Fruit fly (Drosophila melanogaster) whole organism, embryonic: Measurements from ENCODE around the gene CG10477.

Source experiments
- B-H2 ChIP-seq: fragments of 200-800 bp; sonication (Bioruptor generic); optimal IDR thresholded peaks from 2 replicates; lab custom pipeline; 2018; ENCODE audit warnings: missing biosample characterization, mild to moderate bottlenecking, missing genetic modification characterization
- Blimp-1 ChIP-seq: fragments of 200-800 bp; sonication (Bioruptor generic); optimal IDR thresholded peaks from 3 replicates; lab custom pipeline; 2018; ENCODE audit warnings: missing biosample characterization, missing genetic modification characterization, mild to moderate bottlenecking, moderate library complexity, missing genetic modification reagents
- CG10209 ChIP-seq: fragments of 200-800 bp; sonication (Bioruptor generic); optimal IDR thresholded peaks from 3 replicates; lab custom pipeline; 2017; ENCODE audit warnings: missing biosample characterization, mild to moderate bottlenecking, missing genetic modification characterization, missing genetic modification reagents
- CG10267 ChIP-seq: fragments of 200-800 bp; sonication (Bioruptor generic); optimal IDR thresholded peaks from 2 replicates; lab custom pipeline; 2018; ENCODE audit warnings: missing biosample characterization, mild to moderate bottlenecking, missing genetic modification characterization, moderate library complexity
- CG10959 ChIP-seq: fragments of 200-800 bp; sonication (Bioruptor generic); IDR thresholded peaks from 2 replicates; pipeline ENCODE4 v1.3.6; 2022; ENCODE audit warnings: missing biosample characterization, missing genetic modification characterization
- CG11398 ChIP-seq: fragments of 200-800 bp; sonication (Bioruptor generic); optimal IDR thresholded peaks from 2 replicates; lab custom pipeline; 2016; ENCODE audit warnings: missing biosample characterization, missing genetic modification characterization
- CG12071 ChIP-seq: fragments of 200-800 bp; sonication (Bioruptor generic); optimal IDR thresholded peaks from 3 replicates; lab custom pipeline; 2018; ENCODE audit warnings: missing biosample characterization, mild to moderate bottlenecking, missing genetic modification characterization
- CG12219 ChIP-seq: fragments of 200-800 bp; sonication (Bioruptor generic); optimal IDR thresholded peaks from 3 replicates; lab custom pipeline; 2018; ENCODE audit warnings: missing biosample characterization, mild to moderate bottlenecking, missing genetic modification characterization
- CG12391 ChIP-seq: fragments of 200-800 bp; sonication (Bioruptor generic); optimal IDR thresholded peaks from 3 replicates; lab custom pipeline; 2018; ENCODE audit warnings: missing biosample characterization, mild to moderate bottlenecking, missing genetic modification characterization, moderate library complexity
- CG14441 ChIP-seq: fragments of 200-800 bp; sonication (Bioruptor generic); IDR thresholded peaks from 2 replicates; pipeline ENCODE4 v1.3.6; 2022; ENCODE audit warnings: missing biosample characterization, missing genetic modification characterization
- CG1602 ChIP-seq: fragments of 200-800 bp; sonication (Bioruptor generic); optimal IDR thresholded peaks from 3 replicates; lab custom pipeline; 2016; ENCODE audit warnings: missing biosample characterization, missing genetic modification characterization
- CG17328 ChIP-seq: fragments of 200-800 bp; sonication (Bioruptor generic); IDR thresholded peaks from 2 replicates; pipeline ENCODE4 v1.3.6; 2022; ENCODE audit warnings: missing biosample characterization, missing genetic modification characterization
- CG17385 ChIP-seq: fragments of 200-800 bp; sonication (Bioruptor generic); optimal IDR thresholded peaks from 3 replicates; lab custom pipeline; 2018; ENCODE audit warnings: missing biosample characterization, mild to moderate bottlenecking, missing genetic modification characterization
- CG18619 ChIP-seq: fragments of 200-800 bp; sonication (Bioruptor generic); optimal IDR thresholded peaks from 3 replicates; lab custom pipeline; 2017; ENCODE audit warnings: missing biosample characterization, mild to moderate bottlenecking, missing genetic modification characterization
- CG18764 ChIP-seq: fragments of 200-800 bp; sonication (Bioruptor generic); optimal IDR thresholded peaks from 3 replicates; lab custom pipeline; 2016; ENCODE audit warnings: missing biosample characterization, missing genetic modification characterization
- CG2712 ChIP-seq: fragments of 200-800 bp; optimal IDR thresholded peaks from 3 replicates; lab custom pipeline; 2019; ENCODE audit warnings: missing biosample characterization, mild to moderate bottlenecking, missing genetic modification characterization, moderate library complexity
- CG30431 ChIP-seq: fragments of 200-800 bp; sonication (Bioruptor generic); optimal IDR thresholded peaks from 2 replicates; lab custom pipeline; 2017; ENCODE audit warnings: missing biosample characterization, missing genetic modification characterization
- CG32532 ChIP-seq: fragments of 200-800 bp; sonication (Bioruptor generic); IDR thresholded peaks from 2 replicates; pipeline ENCODE4 v1.3.6; 2022; ENCODE audit warnings: missing biosample characterization, missing genetic modification characterization
- CG33213 ChIP-seq: fragments of 200-800 bp; sonication (Bioruptor generic); optimal IDR thresholded peaks from 3 replicates; lab custom pipeline; 2016; ENCODE audit warnings: missing biosample characterization, missing genetic modification characterization
- CG4617 ChIP-seq: fragments of 200-800 bp; sonication (Bioruptor generic); optimal IDR thresholded peaks from 3 replicates; lab custom pipeline; 2016; ENCODE audit warnings: missing biosample characterization, missing genetic modification characterization, borderline replicate concordance
- CG4854 ChIP-seq: fragments of 200-800 bp; sonication (Bioruptor generic); optimal IDR thresholded peaks from 2 replicates; lab custom pipeline; 2016; ENCODE audit warnings: missing biosample characterization, missing genetic modification characterization, inconsistent platforms
- CG6683 ChIP-seq: fragments of 200-800 bp; sonication (Bioruptor generic); optimal IDR thresholded peaks from 2 replicates; lab custom pipeline; 2017; ENCODE audit warnings: missing biosample characterization, mild to moderate bottlenecking, missing genetic modification characterization, missing genetic modification reagents
- CG9876 ChIP-seq: fragments of 200-800 bp; sonication (Bioruptor generic); optimal IDR thresholded peaks from 2 replicates; lab custom pipeline; 2016; ENCODE audit warnings: missing biosample characterization, missing genetic modification characterization
- CG9932 ChIP-seq: fragments of 200-800 bp; sonication (Bioruptor generic); IDR thresholded peaks from 2 replicates; pipeline ENCODE4 v1.3.6; 2022; ENCODE audit warnings: missing biosample characterization, missing genetic modification characterization
- CHES-1-like ChIP-seq: fragments of 200-800 bp; sonication (Bioruptor generic); optimal IDR thresholded peaks from 2 replicates; lab custom pipeline; 2016; ENCODE audit warnings: missing biosample characterization, missing genetic modification characterization
- Fer1 ChIP-seq: fragments of 200-800 bp; sonication (Bioruptor generic); optimal IDR thresholded peaks from 2 replicates; lab custom pipeline; 2017; ENCODE audit warnings: missing biosample characterization, mild to moderate bottlenecking, missing genetic modification characterization
- Hr39 ChIP-seq: fragments of >200 bp; optimal IDR thresholded peaks from 2 replicates; lab custom pipeline; 2017
- Lhr ChIP-seq: fragments of 200-800 bp; sonication (Bioruptor generic); optimal IDR thresholded peaks from 3 replicates; lab custom pipeline; 2017; ENCODE audit warnings: mild to moderate bottlenecking, missing biosample characterization, missing genetic modification reagents, missing genetic modification characterization
- NC2β ChIP-seq: fragments of 200-800 bp; sonication (Bioruptor generic); optimal IDR thresholded peaks from 2 replicates; lab custom pipeline; 2016; ENCODE audit warnings: missing biosample characterization, missing genetic modification characterization
- Nf-YC ChIP-seq: fragments of 200-800 bp; optimal IDR thresholded peaks from 3 replicates; lab custom pipeline; 2019; ENCODE audit warnings: missing biosample characterization, mild to moderate bottlenecking, missing genetic modification characterization, moderate library complexity
- Oaz ChIP-seq: fragments of 200-800 bp; sonication (Bioruptor generic); IDR thresholded peaks from 2 replicates; pipeline ENCODE4 v1.3.6; 2022; ENCODE audit warnings: missing biosample characterization, missing genetic modification characterization
- Side ChIP-seq: fragments of 200-800 bp; sonication (Bioruptor generic); optimal IDR thresholded peaks from 2 replicates; lab custom pipeline; 2016; ENCODE audit warnings: missing biosample characterization, missing genetic modification characterization
- amos ChIP-seq: fragments of 200-800 bp; sonication (Bioruptor generic); IDR thresholded peaks from 2 replicates; pipeline ENCODE4 v1.3.6; 2022; ENCODE audit warnings: missing biosample characterization, missing genetic modification characterization; ENCODE audit not compliant: partially characterized antibody
- cad ChIP-seq: fragments of >200 bp; optimal IDR thresholded peaks from 2 replicates; lab custom pipeline; 2017; ENCODE audit warnings: missing biosample characterization, missing genetic modification characterization
- chm ChIP-seq: fragments of 200-800 bp; sonication (Bioruptor generic); IDR thresholded peaks from 2 replicates; pipeline ENCODE4 v1.3.6; 2022; ENCODE audit warnings: missing biosample characterization, missing genetic modification characterization
- corto ChIP-seq: fragments of 200-800 bp; sonication (Bioruptor generic); optimal IDR thresholded peaks from 2 replicates; lab custom pipeline; 2016; ENCODE audit warnings: missing biosample characterization, mild to moderate bottlenecking, missing genetic modification characterization, moderate library complexity
- crc ChIP-seq: fragments of 200-800 bp; sonication (Bioruptor generic); optimal IDR thresholded peaks from 2 replicates; lab custom pipeline; 2016; ENCODE audit warnings: missing biosample characterization, missing genetic modification characterization
- cwo ChIP-seq: fragments of 200-800 bp; sonication (Bioruptor generic); optimal IDR thresholded peaks from 3 replicates; lab custom pipeline; 2017; ENCODE audit warnings: missing biosample characterization, missing genetic modification characterization, mild to moderate bottlenecking, moderate library complexity, missing genetic modification reagents
- fd102C ChIP-seq: fragments of 200-800 bp; sonication (Bioruptor generic); optimal IDR thresholded peaks from 2 replicates; lab custom pipeline; 2018; ENCODE audit warnings: missing biosample characterization, mild to moderate bottlenecking, missing genetic modification characterization, moderate library complexity
- gem ChIP-seq: fragments of 200-800 bp; sonication (Bioruptor generic); optimal IDR thresholded peaks from 2 replicates; lab custom pipeline; 2019; ENCODE audit warnings: missing biosample characterization, mild to moderate bottlenecking, missing genetic modification characterization, moderate library complexity
- gt ChIP-seq: fragments of 200-800 bp; sonication (Bioruptor generic); IDR thresholded peaks from 2 replicates; pipeline ENCODE4 v1.3.6; 2022; ENCODE audit warnings: missing biosample characterization, missing genetic modification characterization
- lab ChIP-seq: fragments of 200-800 bp; sonication (Bioruptor generic); optimal IDR thresholded peaks from 3 replicates; lab custom pipeline; 2017; ENCODE audit warnings: missing biosample characterization, missing genetic modification characterization, mild to moderate bottlenecking, moderate library complexity, missing genetic modification reagents
- p53 ChIP-seq: fragments of 200-800 bp; sonication (Bioruptor generic); optimal IDR thresholded peaks from 2 replicates; lab custom pipeline; 2016; ENCODE audit warnings: missing biosample characterization, missing genetic modification characterization
- peb ChIP-seq: fragments of 200-800 bp; sonication (Bioruptor generic); IDR thresholded peaks from 2 replicates; pipeline ENCODE4 v1.3.6; 2022; ENCODE audit warnings: missing biosample characterization, missing genetic modification characterization
- shn ChIP-seq: fragments of 200-800 bp; sonication (Bioruptor generic); optimal IDR thresholded peaks from 3 replicates; lab custom pipeline; 2016; ENCODE audit warnings: missing biosample characterization, missing genetic modification characterization
- sim ChIP-seq: fragments of 200-800 bp; sonication (Bioruptor generic); IDR thresholded peaks from 2 replicates; pipeline ENCODE4 v1.3.6; 2022; ENCODE audit warnings: missing biosample characterization, missing genetic modification characterization
- sqz ChIP-seq: fragments of 200-800 bp; sonication (Bioruptor generic); optimal IDR thresholded peaks from 3 replicates; lab custom pipeline; 2018; ENCODE audit warnings: missing biosample characterization, mild to moderate bottlenecking, missing genetic modification characterization
- stc ChIP-seq: fragments of 200-800 bp; sonication (Bioruptor generic); IDR thresholded peaks from 2 replicates; pipeline ENCODE4 v1.3.6; 2022; ENCODE audit warnings: missing biosample characterization, missing genetic modification characterization
- stwl ChIP-seq: fragments of 200-800 bp; sonication (Bioruptor generic); optimal IDR thresholded peaks from 3 replicates; lab custom pipeline; 2018; ENCODE audit warnings: missing biosample characterization, mild to moderate bottlenecking, missing genetic modification characterization, moderate library complexity
- trem ChIP-seq: fragments of 200-800 bp; optimal IDR thresholded peaks from 3 replicates; lab custom pipeline; 2019; ENCODE audit warnings: missing biosample characterization, mild to moderate bottlenecking, missing genetic modification characterization, moderate library complexity
- twi ChIP-seq: fragments of 200-800 bp; optimal IDR thresholded peaks from 2 replicates; lab custom pipeline; 2019; ENCODE audit warnings: missing biosample characterization, mild to moderate bottlenecking, missing genetic modification characterization, moderate library complexity
- z ChIP-seq: fragments of 200-800 bp; sonication (Bioruptor generic); IDR thresholded peaks from 3 replicates; pipeline ENCODE4 v1.3.6; 2022; ENCODE audit warnings: missing biosample characterization, missing genetic modification characterization

Gene CG10477

dm6 chr3L:5988675-5989074 lies 45.7 kb downstream of the CG10477 start (continued):
- no peak for TF ChIP-seq CG9932 (GFP tag; lab: Robert Waterston, UW)
- no peak for TF ChIP-seq CG17385 (GFP tag; lab: Kevin White, UChicago)
- peak; percentile 35 for TF ChIP-seq stwl
- TF ChIP-seq peb (GFP tag; lab: Robert Waterston, UW), result peak; percentile 18; the same call in 1 of the 2 replicates
- no peak for TF ChIP-seq CG18619 (GFP tag; lab: Kevin White, UChicago)
- no peak for TF ChIP-seq Lhr
- TF ChIP-seq Hr39, result no peak
- TF ChIP-seq CG17328, result peak; percentile 82
- no peak for TF ChIP-seq p53
- TF ChIP-seq CG4617 (GFP tag; lab: Kevin White, UChicago), result no peak
- TF ChIP-seq gem (tag; lab: Kevin White, UChicago), result peak; percentile 62
- TF ChIP-seq Blimp-1 (GFP tag; lab: Kevin White, UChicago), result peak; percentile 69
- peak; percentile 44; the same call in 1 of the 2 replicates for TF ChIP-seq chm (GFP tag; lab: Robert Waterston, UW)
- peak; percentile 47 for TF ChIP-seq trem (tag; lab: Kevin White, UChicago)
- no peak for TF ChIP-seq fd102C (GFP tag; lab: Kevin White, UChicago)
- TF ChIP-seq Oaz (GFP tag; lab: Robert Waterston, UW), result no peak
- no peak for TF ChIP-seq Fer1 (GFP tag; lab: Kevin White, UChicago)
- TF ChIP-seq CG33213 (GFP tag; lab: Kevin White, UChicago), result peak; percentile 44
- TF ChIP-seq B-H2, result no peak
- peak; percentile 35 for TF ChIP-seq Side
- TF ChIP-seq CG12071 (GFP tag; lab: Kevin White, UChicago), result no peak
- TF ChIP-seq CG2712, result peak; percentile 79
- no peak for TF ChIP-seq cad (GFP tag; lab: Kevin White, UChicago)
- TF ChIP-seq CHES-1-like, result no peak
- no peak for TF ChIP-seq CG11398 (GFP tag; lab: Kevin White, UChicago)
- TF ChIP-seq Nf-YC (tag; lab: Kevin White, UChicago), result no peak
- TF ChIP-seq stc, result peak; percentile 23; the same call in 1 of the 2 replicates
- peak; percentile 10 for TF ChIP-seq NC2β (GFP tag; lab: Kevin White, UChicago)
- TF ChIP-seq CG6683 (GFP tag; lab: Kevin White, UChicago), result no peak
- TF ChIP-seq sim, result peak; percentile 68; the same call in 1 of the 2 replicates
- peak; percentile 90 for TF ChIP-seq CG10959 (GFP tag; lab: Robert Waterston, UW)
- peak; percentile 30 for TF ChIP-seq CG10209 (GFP tag; lab: Kevin White, UChicago)
- TF ChIP-seq CG1602, result no peak
- TF ChIP-seq lab (GFP tag; lab: Kevin White, UChicago), result peak; percentile 35
- no peak for TF ChIP-seq cwo (GFP tag; lab: Kevin White, UChicago)
- no peak for TF ChIP-seq amos (GFP tag; lab: Robert Waterston, UW)
- TF ChIP-seq CG32532 (GFP tag; lab: Robert Waterston, UW), result no peak
- TF ChIP-seq CG30431 (GFP tag; lab: Kevin White, UChicago), result peak; percentile 13
- TF ChIP-seq crc (GFP tag; lab: Kevin White, UChicago), result no peak
- TF ChIP-seq CG12219, result no peak
- TF ChIP-seq CG4854, result peak; percentile 35
- TF ChIP-seq CG9876, result no peak
- TF ChIP-seq gt (GFP tag; lab: Robert Waterston, UW), result no peak
- TF ChIP-seq sqz (GFP tag; lab: Kevin White, UChicago), result no peak
- peak; percentile 44 for TF ChIP-seq CG12391 (tag; lab: Kevin White, UChicago)
- peak; percentile 71 for TF ChIP-seq CG10267 (tag; lab: Kevin White, UChicago)
- no peak for TF ChIP-seq twi (tag; lab: Kevin White, UChicago)
- 0 out of 2 replicates have a peak, but pooled peaks have one; percentile 16 for TF ChIP-seq CG14441 (GFP tag; lab: Robert Waterston, UW)
- no peak for TF ChIP-seq corto (GFP tag; lab: Kevin White, UChicago)
- peak; percentile 51 for TF ChIP-seq CG18764 (GFP tag; lab: Kevin White, UChicago)
- TF ChIP-seq z (GFP tag; lab: Robert Waterston, UW), result no peak
- TF ChIP-seq shn, result peak; percentile 17
